Fruit fly (Drosophila melanogaster): Measurements from ENCODE around the gene Sfp35C.

dm6 chr2L:15247614-15248013 is 45.7 kb upstream of the Sfp35C start, which contains the start of gene ZnT35C:
- TF ChIP-seq pan (optimal IDR thresholded peaks at IDR 0.05) (no peak), Dll (optimal IDR thresholded peaks at IDR 0.05) (no peak), CG8478 (optimal IDR thresholded peaks at IDR 0.05) (no peak), usp (GFP tag; optimal IDR thresholded peaks at IDR 0.05) (no peak), EcR (GFP tag; optimal IDR thresholded peaks at IDR 0.05) (no peak), psq (optimal IDR thresholded peaks at IDR 0.05) (no peak)

All from whole organism.